Fruit fly (Drosophila melanogaster): Measurements from ENCODE around the gene wake.

The wake gene

DNA sequence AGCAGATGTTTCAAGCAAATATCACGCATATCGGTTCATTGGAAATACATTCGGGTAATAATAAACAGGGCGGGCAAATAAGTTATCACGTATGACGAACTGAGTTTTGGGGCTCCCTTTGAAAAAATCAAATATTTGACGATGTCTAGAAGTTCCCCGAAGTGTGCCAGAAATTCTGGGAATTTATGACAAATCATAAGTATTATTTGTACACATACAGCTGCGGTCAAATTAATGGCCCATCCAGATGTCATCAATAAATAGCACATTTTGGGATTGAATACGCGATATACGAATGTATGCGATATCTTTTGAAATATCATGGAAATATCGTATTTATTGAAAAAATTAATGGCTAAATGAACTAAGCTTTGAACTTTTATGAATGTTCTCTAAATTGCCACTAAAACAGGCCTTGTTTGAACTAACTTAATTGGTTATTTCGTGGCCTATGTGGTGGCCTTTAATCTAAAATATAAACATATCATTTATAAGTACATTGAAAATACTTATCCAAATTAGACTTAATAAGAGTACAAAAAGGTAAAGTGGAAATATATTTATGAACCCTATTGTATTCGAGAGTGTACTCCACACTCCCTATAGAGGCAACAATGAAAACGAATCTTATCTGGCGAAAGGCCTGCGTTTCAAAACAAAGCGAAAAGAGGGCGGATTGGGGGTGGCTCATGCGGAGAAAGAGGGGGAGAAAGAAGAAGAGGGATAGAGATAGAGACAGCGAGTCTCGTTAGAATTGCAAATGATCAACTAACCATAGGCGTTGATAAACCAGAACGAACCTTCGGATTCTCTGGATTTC lies 13.9 kb upstream of the wake start (continued):
- no peak for TF ChIP-seq Lhr (GFP tag; optimal IDR thresholded peaks at IDR 0.05)
- no peak for TF ChIP-seq pnt (GFP tag; optimal IDR thresholded peaks at IDR 0.05)
- TF ChIP-seq oc (tag; optimal IDR thresholded peaks at IDR 0.05): no peak
- peak; percentile 8 for TF ChIP-seq CG33557 (GFP tag; optimal IDR thresholded peaks at IDR 0.05)
- TF ChIP-seq inv (GFP tag; IDR thresholded peaks at IDR 0.05; ENCODE audit: partially characterized antibody): no peak
- TF ChIP-seq Poxn (GFP tag; IDR thresholded peaks at IDR 0.05): no peak
- no peak for TF ChIP-seq scrt (GFP tag; optimal IDR thresholded peaks at IDR 0.05)
- no peak for TF ChIP-seq CG10147 (GFP tag; optimal IDR thresholded peaks at IDR 0.05)
- no peak for TF ChIP-seq CG12299 (tag; optimal IDR thresholded peaks at IDR 0.05)
- TF ChIP-seq CG14965 (GFP tag; optimal IDR thresholded peaks at IDR 0.05; ENCODE audit: borderline replicate concordance): no peak
- TF ChIP-seq gsb-n (tag; optimal IDR thresholded peaks at IDR 0.05): peak; percentile 5
- TF ChIP-seq slp2 (GFP tag; optimal IDR thresholded peaks at IDR 0.05): no peak
- TF ChIP-seq tx (GFP tag; optimal IDR thresholded peaks at IDR 0.05): no peak
- TF ChIP-seq dpn (GFP tag; optimal IDR thresholded peaks at IDR 0.05): peak in 1 of 2 experiments; percentile 13
- no peak for TF ChIP-seq CG14014 (GFP tag; IDR thresholded peaks at IDR 0.05)
- TF ChIP-seq CG11504 (tag; optimal IDR thresholded peaks at IDR 0.05): peak; percentile 76
- peak; percentile 72; the same call in 2 of the 3 replicates for TF ChIP-seq CG2199 (GFP tag; IDR thresholded peaks at IDR 0.05)
- no peak; the same call in 1 of the 2 replicates for TF ChIP-seq wdn (GFP tag; IDR thresholded peaks at IDR 0.05)
- TF ChIP-seq chn (GFP tag; optimal IDR thresholded peaks at IDR 0.05): no peak
- TF ChIP-seq CG16813 (GFP tag; IDR thresholded peaks at IDR 0.05; ENCODE audit: partially characterized antibody): no peak
- peak; percentile 59 for TF ChIP-seq CG12391 (tag; optimal IDR thresholded peaks at IDR 0.05)
- TF ChIP-seq Chrac-16 (GFP tag; optimal IDR thresholded peaks at IDR 0.05): no peak
- TF ChIP-seq Oli (tag; optimal IDR thresholded peaks at IDR 0.05): peak; percentile 62
- TF ChIP-seq twi (tag; optimal IDR thresholded peaks at IDR 0.05): peak; percentile 4
- no peak for TF ChIP-seq lov (optimal IDR thresholded peaks at IDR 0.05)
- no peak for TF ChIP-seq lov (GFP tag; IDR thresholded peaks at IDR 0.05)
- TF ChIP-seq prd (optimal IDR thresholded peaks at IDR 0.05): no peak
- TF ChIP-seq prd (GFP tag; IDR thresholded peaks at IDR 0.05): 0 out of 3 replicates have a peak, but pooled peaks have one; percentile 30
- no peak for TF ChIP-seq Sry-δ (GFP tag; optimal IDR thresholded peaks at IDR 0.05)
- no peak for TF ChIP-seq CG9609 (GFP tag; optimal IDR thresholded peaks at IDR 0.05)
- TF ChIP-seq Doc2 (GFP tag; IDR thresholded peaks at IDR 0.05): no peak
- no peak for TF ChIP-seq bigmax (GFP tag; optimal IDR thresholded peaks at IDR 0.05)
- TF ChIP-seq CG6254 (GFP tag; optimal IDR thresholded peaks at IDR 0.05): peak; percentile 64
- no peak for TF ChIP-seq CG2889 (GFP tag; IDR thresholded peaks at IDR 0.05)
- peak; percentile 39 for TF ChIP-seq CG3407 (GFP tag; optimal IDR thresholded peaks at IDR 0.05)
- TF ChIP-seq CG10979 (tag; optimal IDR thresholded peaks at IDR 0.05): peak; percentile 74
- TF ChIP-seq seq (GFP tag; IDR thresholded peaks at IDR 0.05): 0 out of 2 replicates have a peak, but pooled peaks have one; percentile 17
- no peak for TF ChIP-seq CG34224 (GFP tag; IDR thresholded peaks at IDR 0.05; ENCODE audit: partially characterized antibody)
- TF ChIP-seq nerfin-1 (tag; optimal IDR thresholded peaks at IDR 0.05): peak; percentile 32
- TF ChIP-seq CG8388 (GFP tag; optimal IDR thresholded peaks at IDR 0.05): peak; percentile 71
- peak; percentile 70 for TF ChIP-seq CG11696 (GFP tag; IDR thresholded peaks at IDR 0.05)
- TF ChIP-seq Ets97D (GFP tag; optimal IDR thresholded peaks at IDR 0.05): no peak
- peak; percentile 73 for TF ChIP-seq Sox100B (GFP tag; optimal IDR thresholded peaks at IDR 0.05)
- peak; percentile 14 for TF ChIP-seq CG10462 (GFP tag; optimal IDR thresholded peaks at IDR 0.05)
- TF ChIP-seq MTF-1 (GFP tag; optimal IDR thresholded peaks at IDR 0.05; ENCODE audit: borderline replicate concordance): no peak
- TF ChIP-seq en (GFP tag; optimal IDR thresholded peaks at IDR 0.05): no peak
- no peak for TF ChIP-seq exex (tag; optimal IDR thresholded peaks at IDR 0.05)
- TF ChIP-seq CG2712 (tag; optimal IDR thresholded peaks at IDR 0.05): peak; percentile 74
- peak; percentile 40 for TF ChIP-seq tin (GFP tag; optimal IDR thresholded peaks at IDR 0.05)
